Fruit fly (Drosophila melanogaster) whole organism, embryonic: Measurements from ENCODE around the gene TBC1d7.

Experiments
- BEAF-32 ChIP-seq: fragments of 200-800 bp; sonication (Bioruptor generic); optimal IDR thresholded peaks from 3 replicates; lab custom pipeline; 2017; ENCODE audit warnings: missing biosample characterization, missing genetic modification characterization, mild to moderate bottlenecking, moderate library complexity, missing genetic modification reagents
- CG10209 ChIP-seq: fragments of 200-800 bp; sonication (Bioruptor generic); optimal IDR thresholded peaks from 3 replicates; lab custom pipeline; 2017; ENCODE audit warnings: missing biosample characterization, mild to moderate bottlenecking, missing genetic modification characterization, missing genetic modification reagents
- CG10979 ChIP-seq: fragments of 200-800 bp; sonication (Bioruptor generic); optimal IDR thresholded peaks from 2 replicates; lab custom pipeline; 2018; ENCODE audit warnings: missing biosample characterization, mild to moderate bottlenecking, missing genetic modification characterization, moderate library complexity
- CG11456 ChIP-seq: fragments of 200-800 bp; sonication (Bioruptor generic); IDR thresholded peaks from 3 replicates; pipeline ENCODE4 v1.3.6; 2022; ENCODE audit warnings: missing biosample characterization, missing genetic modification characterization
- CG12391 ChIP-seq: fragments of 200-800 bp; sonication (Bioruptor generic); optimal IDR thresholded peaks from 3 replicates; lab custom pipeline; 2018; ENCODE audit warnings: missing biosample characterization, mild to moderate bottlenecking, missing genetic modification characterization, moderate library complexity
- CG13287 ChIP-seq: fragments of 200-800 bp; sonication (Bioruptor generic); IDR thresholded peaks from 2 replicates; pipeline ENCODE4 v1.3.6; 2022; ENCODE audit warnings: missing biosample characterization, missing genetic modification characterization; ENCODE audit not compliant: partially characterized antibody
- CG2199 ChIP-seq: fragments of 200-800 bp; sonication (Bioruptor generic); IDR thresholded peaks from 3 replicates; pipeline ENCODE4 v1.3.6; 2022; ENCODE audit warnings: missing biosample characterization, missing genetic modification characterization
- CG3838 ChIP-seq: fragments of 200-800 bp; sonication (Bioruptor generic); optimal IDR thresholded peaks from 3 replicates; lab custom pipeline; 2016; ENCODE audit warnings: missing biosample characterization, missing genetic modification characterization
- CG3995 ChIP-seq: fragments of 200-800 bp; sonication (Bioruptor generic); optimal IDR thresholded peaks from 3 replicates; lab custom pipeline; 2016; ENCODE audit warnings: missing biosample characterization, missing genetic modification characterization
- CG4360 ChIP-seq: fragments of 200-800 bp; sonication (Bioruptor generic); IDR thresholded peaks from 2 replicates; pipeline ENCODE4 v1.3.6; 2022; ENCODE audit warnings: missing biosample characterization, missing genetic modification characterization
- CG4404 ChIP-seq: fragments of 200-800 bp; sonication (Bioruptor generic); IDR thresholded peaks from 2 replicates; pipeline ENCODE4 v1.3.6; 2022; ENCODE audit warnings: missing biosample characterization, missing genetic modification characterization
- CG5245 ChIP-seq: fragments of 200-800 bp; sonication (Bioruptor generic); optimal IDR thresholded peaks from 3 replicates; lab custom pipeline; 2016; ENCODE audit warnings: missing biosample characterization, missing genetic modification characterization
- CG6654 ChIP-seq: fragments of 200-800 bp; sonication (Bioruptor generic); optimal IDR thresholded peaks from 2 replicates; lab custom pipeline; 2017; ENCODE audit warnings: missing biosample characterization, mild to moderate bottlenecking, missing genetic modification characterization
- CG6791 ChIP-seq: fragments of 200-800 bp; sonication (Bioruptor generic); IDR thresholded peaks from 3 replicates; pipeline ENCODE4 v1.3.6; 2022; ENCODE audit warnings: missing biosample characterization, missing genetic modification characterization; ENCODE audit not compliant: partially characterized antibody
- CG7839 ChIP-seq: fragments of 200-800 bp; sonication (Bioruptor generic); optimal IDR thresholded peaks from 3 replicates; lab custom pipeline; 2018; ENCODE audit warnings: missing biosample characterization, mild to moderate bottlenecking, missing genetic modification characterization, moderate library complexity
- Dbx ChIP-seq: fragments of 200-800 bp; sonication (Bioruptor generic); IDR thresholded peaks from 3 replicates; pipeline ENCODE4 v1.3.6; 2022; ENCODE audit warnings: missing biosample characterization, missing genetic modification characterization
- Dip2 ChIP-seq: fragments of 200-800 bp; sonication (Bioruptor generic); IDR thresholded peaks from 2 replicates; pipeline ENCODE4 v1.3.6; 2022; ENCODE audit warnings: missing biosample characterization, missing genetic modification characterization
- HLH4C ChIP-seq: fragments of 200-800 bp; sonication (Bioruptor generic); IDR thresholded peaks from 3 replicates; pipeline ENCODE4 v1.3.6; 2022; ENCODE audit warnings: missing biosample characterization, missing genetic modification characterization; ENCODE audit not compliant: partially characterized antibody
- HLH54F ChIP-seq: fragments of 200-800 bp; sonication (Bioruptor generic); optimal IDR thresholded peaks from 3 replicates; lab custom pipeline; 2016; ENCODE audit warnings: missing biosample characterization, missing genetic modification characterization
- HLHmδ ChIP-seq: fragments of 200-800 bp; sonication (Bioruptor generic); optimal IDR thresholded peaks from 2 replicates; lab custom pipeline; 2018; ENCODE audit warnings: missing biosample characterization, mild to moderate bottlenecking, missing genetic modification characterization, moderate library complexity
- Hey ChIP-seq: fragments of 200-800 bp; sonication (Bioruptor generic); optimal IDR thresholded peaks from 3 replicates; lab custom pipeline; 2018; ENCODE audit warnings: missing biosample characterization, mild to moderate bottlenecking, missing genetic modification characterization
- Med ChIP-seq: fragments of 200-800 bp; sonication (Bioruptor generic); peaks from one replicate; lab custom pipeline; 2016; ENCODE audit warnings: missing biosample characterization, missing genetic modification characterization, mild to moderate bottlenecking, inconsistent platforms, moderate library complexity
- Opbp ChIP-seq: fragments of 200-800 bp; sonication (Bioruptor generic); IDR thresholded peaks from 3 replicates; pipeline ENCODE4 v1.3.6; 2022; ENCODE audit warnings: missing biosample characterization, missing genetic modification characterization; ENCODE audit not compliant: partially characterized antibody
- Ravus ChIP-seq: fragments of 200-800 bp; sonication (Bioruptor generic); IDR thresholded peaks from 2 replicates; pipeline ENCODE4 v1.3.6; 2022; ENCODE audit warnings: missing biosample characterization, missing genetic modification characterization
- Scr ChIP-seq: fragments of 200-800 bp; sonication (Bioruptor generic); IDR thresholded peaks from 2 replicates; pipeline ENCODE4 v1.3.6; 2022; ENCODE audit warnings: missing biosample characterization, missing genetic modification characterization; ENCODE audit not compliant: partially characterized antibody
- Sin3A ChIP-seq: fragments of >200 bp; optimal IDR thresholded peaks from 2 replicates; lab custom pipeline; 2018
- Sry-δ ChIP-seq: fragments of 200-800 bp; sonication (Bioruptor generic); optimal IDR thresholded peaks from 2 replicates; lab custom pipeline; 2016; ENCODE audit warnings: missing biosample characterization, missing genetic modification characterization
- YL-1 ChIP-seq: fragments of 200-800 bp; sonication (Bioruptor generic); optimal IDR thresholded peaks from 3 replicates; lab custom pipeline; 2017; ENCODE audit warnings: missing biosample characterization, mild to moderate bottlenecking, missing genetic modification characterization
- ase ChIP-seq: fragments of 200-800 bp; sonication (Bioruptor generic); IDR thresholded peaks from 3 replicates; pipeline ENCODE4 v1.3.6; 2022; ENCODE audit warnings: missing biosample characterization, missing genetic modification characterization
- cg ChIP-seq: fragments of 200-800 bp; sonication (Bioruptor generic); optimal IDR thresholded peaks from 3 replicates; lab custom pipeline; 2019; ENCODE audit warnings: missing biosample characterization, mild to moderate bottlenecking, missing genetic modification characterization, moderate library complexity
- en ChIP-seq: fragments of 200-800 bp; sonication (Bioruptor generic); optimal IDR thresholded peaks from 2 replicates; lab custom pipeline; 2016; ENCODE audit warnings: missing biosample characterization, missing genetic modification characterization
- hbn ChIP-seq: fragments of 200-800 bp; sonication (Bioruptor generic); IDR thresholded peaks from 2 replicates; pipeline ENCODE4 v1.3.6; 2022; ENCODE audit warnings: missing biosample characterization, missing genetic modification characterization; ENCODE audit not compliant: partially characterized antibody
- hkb ChIP-seq, 2 experiments: fragments of 200-800 bp in 1 of 2; fragments of >200 bp in 1 of 2; sonication (Bioruptor generic) in 1 of 2; IDR thresholded peaks in 1 of 2; optimal IDR thresholded peaks in 1 of 2; 2 replicates each; pipeline versions ENCODE4 v1.3.6 to Lab custom; 2017 to 2022; ENCODE audit warnings: missing biosample characterization in 1 of 2, missing genetic modification characterization in 1 of 2
- kah ChIP-seq: fragments of 200-800 bp; sonication (Bioruptor generic); optimal IDR thresholded peaks from 2 replicates; lab custom pipeline; 2018; ENCODE audit warnings: missing biosample characterization, mild to moderate bottlenecking, missing genetic modification characterization
- knrl ChIP-seq: fragments of 200-800 bp; sonication (Bioruptor generic); IDR thresholded peaks from 3 replicates; pipeline ENCODE4 v1.3.6; 2022; ENCODE audit warnings: missing biosample characterization, missing genetic modification characterization; ENCODE audit not compliant: partially characterized antibody
- pb ChIP-seq: fragments of 200-800 bp; sonication (Bioruptor generic); optimal IDR thresholded peaks from 3 replicates; lab custom pipeline; 2016; ENCODE audit warnings: missing biosample characterization, missing genetic modification characterization
- phol ChIP-seq: fragments of 200-800 bp; sonication (Bioruptor generic); optimal IDR thresholded peaks from 3 replicates; lab custom pipeline; 2018; ENCODE audit warnings: missing biosample characterization, mild to moderate bottlenecking, missing genetic modification characterization, moderate library complexity
- pita ChIP-seq: fragments of 200-800 bp; sonication (Bioruptor generic); optimal IDR thresholded peaks from 2 replicates; lab custom pipeline; 2017; ENCODE audit warnings: missing biosample characterization, mild to moderate bottlenecking, missing genetic modification characterization
- pzg ChIP-seq: fragments of 200-800 bp; sonication (Bioruptor generic); optimal IDR thresholded peaks from 3 replicates; lab custom pipeline; 2018; ENCODE audit warnings: missing biosample characterization, mild to moderate bottlenecking, missing genetic modification characterization, moderate library complexity
- rib ChIP-seq: fragments of 200-800 bp; sonication (Bioruptor generic); IDR thresholded peaks from 2 replicates; pipeline ENCODE4 v1.3.6; 2022; ENCODE audit warnings: missing biosample characterization, missing genetic modification characterization
- sd ChIP-seq: fragments of 200-800 bp; sonication (Bioruptor generic); optimal IDR thresholded peaks from 3 replicates; lab custom pipeline; 2018; ENCODE audit warnings: missing biosample characterization, mild to moderate bottlenecking, missing genetic modification characterization, moderate library complexity
- sisA ChIP-seq: fragments of 200-800 bp; sonication (Bioruptor generic); IDR thresholded peaks from 2 replicates; pipeline ENCODE4 v1.3.6; 2022; ENCODE audit warnings: missing biosample characterization, missing genetic modification characterization
- sna ChIP-seq: fragments of 200-800 bp; sonication (Bioruptor generic); IDR thresholded peaks from 2 replicates; pipeline ENCODE4 v1.3.6; 2022; ENCODE audit warnings: missing biosample characterization, missing genetic modification characterization; ENCODE audit not compliant: partially characterized antibody
- stc ChIP-seq: fragments of 200-800 bp; sonication (Bioruptor generic); IDR thresholded peaks from 2 replicates; pipeline ENCODE4 v1.3.6; 2022; ENCODE audit warnings: missing biosample characterization, missing genetic modification characterization
- stwl ChIP-seq: fragments of 200-800 bp; sonication (Bioruptor generic); optimal IDR thresholded peaks from 3 replicates; lab custom pipeline; 2018; ENCODE audit warnings: missing biosample characterization, mild to moderate bottlenecking, missing genetic modification characterization, moderate library complexity
- tgo ChIP-seq: fragments of 200-800 bp; sonication (Bioruptor generic); IDR thresholded peaks from 3 replicates; pipeline ENCODE4 v1.3.6; 2022; ENCODE audit warnings: missing biosample characterization, missing genetic modification characterization
- tx ChIP-seq: fragments of 200-800 bp; sonication (Bioruptor generic); optimal IDR thresholded peaks from 2 replicates; lab custom pipeline; 2016; ENCODE audit warnings: missing biosample characterization, missing genetic modification characterization
- vvl ChIP-seq: fragments of 200-800 bp; sonication (Bioruptor generic); IDR thresholded peaks from 2 replicates; pipeline ENCODE4 v1.3.6; 2022; ENCODE audit warnings: missing biosample characterization, missing genetic modification characterization

Gene TBC1d7

DNA sequence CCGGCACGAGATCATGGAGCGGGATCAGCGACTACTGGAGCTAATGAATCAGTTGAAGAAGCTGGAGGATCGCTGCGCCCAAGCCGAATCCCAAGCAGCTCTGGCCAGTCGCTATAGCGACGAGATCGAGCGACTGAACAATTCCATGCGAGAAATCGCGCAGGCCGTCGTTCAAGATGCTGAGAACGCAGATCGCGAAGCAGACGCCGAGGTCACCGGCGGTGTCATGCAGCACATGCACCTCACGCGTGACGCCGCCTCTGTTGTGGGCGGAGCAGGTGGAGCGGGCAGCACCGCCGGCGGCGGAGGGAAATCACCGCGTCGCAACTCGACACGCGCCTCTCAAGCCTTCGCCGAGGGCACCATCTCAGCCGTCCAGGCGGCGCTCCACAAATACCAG lies 39.9 kb upstream of the TBC1d7 start:
- no peak for TF ChIP-seq vvl (GFP tag; lab: Robert Waterston, UW)
- no peak for TF ChIP-seq CG10979
- no peak for TF ChIP-seq HLHmδ (GFP tag; lab: Kevin White, UChicago)
- no peak for TF ChIP-seq kah (GFP tag; lab: Kevin White, UChicago)
- TF ChIP-seq CG6654 (GFP tag; lab: Kevin White, UChicago) = no peak
- TF ChIP-seq CG3995 = no peak
- TF ChIP-seq en (GFP tag; lab: Kevin White, UChicago) = no peak
- no peak for TF ChIP-seq CG5245 (GFP tag; lab: Kevin White, UChicago)
- 0 out of 3 replicates have a peak, but pooled peaks have one; percentile 15 for TF ChIP-seq CG11456 (GFP tag; lab: Robert Waterston, UW)
- TF ChIP-seq Dip2 (GFP tag; lab: Robert Waterston, UW) = 0 out of 2 replicates have a peak, but pooled peaks have one; percentile 5
- no peak for TF ChIP-seq ase (GFP tag; lab: Robert Waterston, UW)
- no peak for TF ChIP-seq Med
- TF ChIP-seq cg (GFP tag; lab: Kevin White, UChicago) = no peak
- no peak for TF ChIP-seq pzg (GFP tag; lab: Kevin White, UChicago)
- no peak for TF ChIP-seq knrl (GFP tag; lab: Robert Waterston, UW)
- TF ChIP-seq tgo (GFP tag; lab: Robert Waterston, UW) = no peak
- TF ChIP-seq sisA = no peak
- no peak for TF ChIP-seq HLH4C (GFP tag; lab: Robert Waterston, UW)
- TF ChIP-seq CG4360 (GFP tag; lab: Robert Waterston, UW) = no peak
- no peak for TF ChIP-seq Dbx (GFP tag; lab: Robert Waterston, UW)
- TF ChIP-seq sd (tag; lab: Kevin White, UChicago) = no peak
- TF ChIP-seq CG2199 = no peak
- 0 out of 2 replicates have a peak, but pooled peaks have one; percentile 11 for TF ChIP-seq CG4404 (GFP tag; lab: Robert Waterston, UW)
- no peak for TF ChIP-seq Ravus
- TF ChIP-seq HLH54F = no peak
- TF ChIP-seq, all 482 proteins: peak for 3

DNA sequence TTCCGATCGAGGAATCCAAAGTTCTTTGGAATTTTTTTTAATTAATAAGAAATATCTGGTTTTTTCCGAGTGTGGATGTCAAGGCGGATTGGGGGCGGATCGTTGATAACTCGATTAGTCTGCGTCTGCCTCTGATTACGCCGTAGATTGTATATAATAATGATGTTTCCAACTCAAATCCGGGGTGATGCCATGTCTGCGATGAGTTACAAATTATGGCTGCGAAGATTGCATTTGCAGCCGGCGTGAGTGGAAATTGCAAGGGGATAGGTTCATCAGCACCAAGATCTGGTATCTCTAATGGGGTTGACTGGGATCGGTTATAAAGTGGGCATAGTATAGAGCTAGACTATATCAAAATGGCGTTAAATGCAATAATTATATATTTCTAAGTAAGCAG lies 39.2 kb upstream of the TBC1d7 start:
- no peak for TF ChIP-seq CG7839
- TF ChIP-seq CG10209 = no peak
- no peak for TF ChIP-seq pita (GFP tag; lab: Kevin White, UChicago)

DNA sequence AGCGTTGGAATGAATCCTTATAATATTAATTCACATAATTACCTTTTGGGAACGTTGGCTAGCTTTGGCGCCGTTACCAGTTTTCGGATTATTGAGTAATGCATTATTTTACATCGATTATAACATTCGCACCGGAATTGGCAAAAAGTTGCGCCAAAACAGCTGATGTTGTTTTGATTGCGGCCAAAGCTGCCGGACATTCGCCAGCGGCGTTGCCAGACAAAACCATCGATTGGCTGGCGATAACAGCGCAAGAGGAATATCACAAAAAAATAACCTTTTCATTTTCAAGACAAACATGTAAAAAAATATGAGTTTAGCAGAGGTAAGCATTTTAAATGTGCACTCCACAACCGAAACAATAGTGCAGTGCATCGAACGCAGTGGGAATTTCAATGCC lies 31.4 kb upstream of the TBC1d7 start, which contains the start of the genes GatB and Tsc1:
GatB (minus strand) TSS at position 176 of the 400 bp plus-strand sequence.
Tsc1 (plus strand) TSS at position 228 of the 400 bp plus-strand sequence.
- TF ChIP-seq CG5245 (GFP tag; lab: Kevin White, UChicago) = no peak
- TF ChIP-seq phol = peak; percentile 3
- TF ChIP-seq YL-1 (GFP tag; lab: Kevin White, UChicago) = peak; percentile 36
- no peak for TF ChIP-seq stc (GFP tag; lab: Robert Waterston, UW)
- TF ChIP-seq Opbp (GFP tag; lab: Robert Waterston, UW) = 0 out of 3 replicates have a peak, but pooled peaks have one; percentile 51
- peak; percentile 38; the same call in 1 of the 2 replicates for TF ChIP-seq hbn (GFP tag; lab: Robert Waterston, UW)
- TF ChIP-seq CG13287 (GFP tag; lab: Robert Waterston, UW) = peak; percentile 69
- TF ChIP-seq BEAF-32 = peak; percentile 59
- peak; percentile 61 for TF ChIP-seq Sin3A (lab: Kevin White, UChicago)
- TF ChIP-seq Sry-δ (GFP tag; lab: Kevin White, UChicago) = peak; percentile 45
- TF ChIP-seq CG12391 (tag; lab: Kevin White, UChicago) = no peak
- peak; percentile 37 for TF ChIP-seq Scr (GFP tag; lab: Robert Waterston, UW)
- no peak for TF ChIP-seq Hey (tag; lab: Kevin White, UChicago)
- TF ChIP-seq rib = 0 out of 2 replicates have a peak, but pooled peaks have one; percentile 21
- TF ChIP-seq Med = peak; percentile 48
- peak; percentile 97 for TF ChIP-seq CG3838 (GFP tag; lab: Kevin White, UChicago)
- peak; percentile 46; the same call in 1 of the 2 replicates for TF ChIP-seq sna
- TF ChIP-seq hkb (optimal IDR thresholded peaks at IDR 0.05; lab: Kevin White, UChicago) = peak; percentile 66
- no peak for TF ChIP-seq hkb (GFP tag; IDR thresholded peaks at IDR 0.05; lab: Robert Waterston, UW)
- TF ChIP-seq pb (GFP tag; lab: Kevin White, UChicago) = no peak
- TF ChIP-seq stwl (tag; lab: Kevin White, UChicago) = peak; percentile 65
- no peak for TF ChIP-seq tx
- TF ChIP-seq CG6791 = peak; percentile 56; the same call in 1 of the 3 replicates
